Fruit fly (Drosophila melanogaster) whole organism, embryonic: ENCODE data around the gene CG33721.

Experiments used
- Abd-B ChIP-seq: fragments of 200-800 bp; sonication (Bioruptor generic); optimal IDR thresholded peaks from 2 replicates; lab custom pipeline; 2018; ENCODE audit warnings: missing biosample characterization, mild to moderate bottlenecking, missing genetic modification characterization, moderate library complexity
- Ada2b ChIP-seq: fragments of 200-800 bp; sonication (Bioruptor generic); IDR thresholded peaks from 2 replicates; pipeline ENCODE4 v1.3.6; 2022; ENCODE audit warnings: missing biosample characterization, missing genetic modification characterization
- BEAF-32 ChIP-seq: fragments of 200-800 bp; sonication (Bioruptor generic); optimal IDR thresholded peaks from 3 replicates; lab custom pipeline; 2017; ENCODE audit warnings: missing biosample characterization, missing genetic modification characterization, mild to moderate bottlenecking, moderate library complexity, missing genetic modification reagents
- C15 ChIP-seq: fragments of 200-800 bp; sonication (Bioruptor generic); IDR thresholded peaks from 3 replicates; pipeline ENCODE4 v1.3.6; 2022; ENCODE audit warnings: missing biosample characterization, missing genetic modification characterization
- CG10147 ChIP-seq: fragments of 200-800 bp; sonication (Bioruptor generic); optimal IDR thresholded peaks from 2 replicates; lab custom pipeline; 2019; ENCODE audit warnings: missing biosample characterization, mild to moderate bottlenecking, missing genetic modification characterization, moderate library complexity
- CG12104 ChIP-seq: fragments of 200-800 bp; sonication (Bioruptor generic); optimal IDR thresholded peaks from 3 replicates; lab custom pipeline; 2016; ENCODE audit warnings: missing biosample characterization, missing genetic modification characterization
- CG13424 ChIP-seq: fragments of 200-800 bp; sonication (Bioruptor generic); optimal IDR thresholded peaks from 2 replicates; lab custom pipeline; 2019; ENCODE audit warnings: missing biosample characterization, mild to moderate bottlenecking, missing genetic modification characterization, moderate library complexity
- CG14710 ChIP-seq: fragments of 200-800 bp; sonication (Bioruptor generic); optimal IDR thresholded peaks from 3 replicates; lab custom pipeline; 2019; ENCODE audit warnings: missing biosample characterization, mild to moderate bottlenecking, missing genetic modification characterization, moderate library complexity
- CG15269 ChIP-seq: fragments of 200-800 bp; sonication (Bioruptor generic); optimal IDR thresholded peaks from 2 replicates; lab custom pipeline; 2018; ENCODE audit warnings: missing biosample characterization, mild to moderate bottlenecking, missing genetic modification characterization, moderate library complexity
- CG1529 ChIP-seq: fragments of 200-800 bp; sonication (Bioruptor generic); optimal IDR thresholded peaks from 3 replicates; lab custom pipeline; 2018; ENCODE audit warnings: missing biosample characterization, missing genetic modification characterization
- CG17568 ChIP-seq: fragments of 200-800 bp; sonication (Bioruptor generic); optimal IDR thresholded peaks from 2 replicates; lab custom pipeline; 2018; ENCODE audit warnings: missing biosample characterization, mild to moderate bottlenecking, missing genetic modification characterization, moderate library complexity
- CG17829 ChIP-seq: fragments of 200-800 bp; optimal IDR thresholded peaks from 2 replicates; lab custom pipeline; 2019; ENCODE audit warnings: missing biosample characterization, mild to moderate bottlenecking, missing genetic modification characterization, moderate library complexity
- CG30403 ChIP-seq: fragments of 200-800 bp; sonication (Bioruptor generic); optimal IDR thresholded peaks from 3 replicates; lab custom pipeline; 2016; ENCODE audit warnings: missing biosample characterization, missing genetic modification characterization
- CG32767 ChIP-seq: fragments of 200-800 bp; sonication (Bioruptor generic); IDR thresholded peaks from 2 replicates; pipeline ENCODE4 v1.3.6; 2022; ENCODE audit warnings: missing biosample characterization, missing genetic modification characterization
- CG3838 ChIP-seq: fragments of 200-800 bp; sonication (Bioruptor generic); optimal IDR thresholded peaks from 3 replicates; lab custom pipeline; 2016; ENCODE audit warnings: missing biosample characterization, missing genetic modification characterization
- CG4820 ChIP-seq: fragments of 200-800 bp; sonication (Bioruptor generic); optimal IDR thresholded peaks from 3 replicates; lab custom pipeline; 2016; ENCODE audit warnings: missing biosample characterization, missing genetic modification characterization
- CG4854 ChIP-seq: fragments of 200-800 bp; sonication (Bioruptor generic); optimal IDR thresholded peaks from 2 replicates; lab custom pipeline; 2016; ENCODE audit warnings: missing biosample characterization, missing genetic modification characterization, inconsistent platforms
- CG5953 ChIP-seq: fragments of 200-800 bp; sonication (Bioruptor generic); IDR thresholded peaks from 2 replicates; pipeline ENCODE4 v1.3.6; 2022; ENCODE audit warnings: missing biosample characterization, missing genetic modification characterization
- CG7745 ChIP-seq: fragments of 200-800 bp; sonication (Bioruptor generic); optimal IDR thresholded peaks from 2 replicates; lab custom pipeline; 2018; ENCODE audit warnings: missing biosample characterization, mild to moderate bottlenecking, missing genetic modification characterization, moderate library complexity
- CoRest ChIP-seq: fragments of 200-800 bp; sonication (Bioruptor generic); optimal IDR thresholded peaks from 3 replicates; lab custom pipeline; 2018; ENCODE audit warnings: missing biosample characterization, mild to moderate bottlenecking, missing genetic modification characterization, moderate library complexity
- D19B ChIP-seq: fragments of 200-800 bp; sonication (Bioruptor generic); optimal IDR thresholded peaks from 2 replicates; lab custom pipeline; 2017; ENCODE audit warnings: missing biosample characterization, mild to moderate bottlenecking, missing genetic modification characterization
- ERR ChIP-seq: fragments of 200-800 bp; sonication (Bioruptor generic); optimal IDR thresholded peaks from 2 replicates; lab custom pipeline; 2016; ENCODE audit warnings: missing biosample characterization, missing genetic modification characterization
- MBD-R2 ChIP-seq: fragments of 200-800 bp; sonication (Bioruptor generic); IDR thresholded peaks from 2 replicates; pipeline ENCODE4 v1.3.6; 2022; ENCODE audit warnings: missing biosample characterization, missing genetic modification characterization
- MESR4 ChIP-seq: fragments of 200-800 bp; sonication (Bioruptor generic); optimal IDR thresholded peaks from 2 replicates; lab custom pipeline; 2018; ENCODE audit warnings: missing biosample characterization, mild to moderate bottlenecking, missing genetic modification characterization, moderate library complexity
- Oli ChIP-seq: fragments of 200-800 bp; sonication (Bioruptor generic); optimal IDR thresholded peaks from 2 replicates; lab custom pipeline; 2018; ENCODE audit warnings: missing biosample characterization, mild to moderate bottlenecking, missing genetic modification characterization, moderate library complexity
- PHDP ChIP-seq: fragments of 200-800 bp; sonication (Bioruptor generic); optimal IDR thresholded peaks from 3 replicates; lab custom pipeline; 2018; ENCODE audit warnings: missing biosample characterization, mild to moderate bottlenecking, missing genetic modification characterization, moderate library complexity
- Xrp1 ChIP-seq: fragments of 200-800 bp; sonication (Bioruptor generic); IDR thresholded peaks from 2 replicates; pipeline ENCODE4 v1.3.6; 2022; ENCODE audit warnings: missing biosample characterization, missing genetic modification characterization
- YL-1 ChIP-seq: fragments of 200-800 bp; sonication (Bioruptor generic); optimal IDR thresholded peaks from 3 replicates; lab custom pipeline; 2017; ENCODE audit warnings: missing biosample characterization, mild to moderate bottlenecking, missing genetic modification characterization
- cad ChIP-seq: fragments of >200 bp; optimal IDR thresholded peaks from 2 replicates; lab custom pipeline; 2017; ENCODE audit warnings: missing biosample characterization, missing genetic modification characterization
- chinmo ChIP-seq: fragments of 200-800 bp; sonication (Bioruptor generic); IDR thresholded peaks from 4 replicates; pipeline ENCODE4 v1.3.6; 2022; ENCODE audit warnings: missing biosample characterization, missing genetic modification characterization; ENCODE audit not compliant: partially characterized antibody
- chm ChIP-seq: fragments of 200-800 bp; sonication (Bioruptor generic); IDR thresholded peaks from 2 replicates; pipeline ENCODE4 v1.3.6; 2022; ENCODE audit warnings: missing biosample characterization, missing genetic modification characterization
- dati ChIP-seq: fragments of 200-800 bp; sonication (Bioruptor generic); IDR thresholded peaks from 2 replicates; pipeline ENCODE4 v1.3.6; 2022; ENCODE audit warnings: missing biosample characterization, missing genetic modification characterization
- dm ChIP-seq: fragments of 200-800 bp; sonication (Bioruptor generic); optimal IDR thresholded peaks from 3 replicates; lab custom pipeline; 2016; ENCODE audit warnings: missing biosample characterization, missing genetic modification characterization
- en ChIP-seq: fragments of 200-800 bp; sonication (Bioruptor generic); optimal IDR thresholded peaks from 2 replicates; lab custom pipeline; 2016; ENCODE audit warnings: missing biosample characterization, missing genetic modification characterization
- lab ChIP-seq: fragments of 200-800 bp; sonication (Bioruptor generic); optimal IDR thresholded peaks from 3 replicates; lab custom pipeline; 2017; ENCODE audit warnings: missing biosample characterization, missing genetic modification characterization, mild to moderate bottlenecking, moderate library complexity, missing genetic modification reagents
- lola ChIP-seq, 3 experiments: fragments of >200 bp in 2 of 3; fragments of 200-800 bp in 1 of 3; sonication (Bioruptor generic) in 1 of 3; optimal IDR thresholded peaks; 2 replicates each; lab custom pipeline; 2017 to 2019; ENCODE audit warnings: missing biosample characterization in 3 of 3, missing genetic modification characterization in 3 of 3, mild to moderate bottlenecking in 1 of 3, moderate library complexity in 1 of 3
- maf-S ChIP-seq: fragments of 200-800 bp; sonication (Bioruptor generic); optimal IDR thresholded peaks from 2 replicates; lab custom pipeline; 2016; ENCODE audit warnings: missing biosample characterization, missing genetic modification characterization
- phol ChIP-seq: fragments of 200-800 bp; sonication (Bioruptor generic); optimal IDR thresholded peaks from 3 replicates; lab custom pipeline; 2018; ENCODE audit warnings: missing biosample characterization, mild to moderate bottlenecking, missing genetic modification characterization, moderate library complexity
- schlank ChIP-seq: fragments of 200-800 bp; sonication (Bioruptor generic); optimal IDR thresholded peaks from 2 replicates; lab custom pipeline; 2018; ENCODE audit warnings: missing biosample characterization, mild to moderate bottlenecking, missing genetic modification characterization
- sens-2 ChIP-seq: fragments of 200-800 bp; sonication (Bioruptor generic); IDR thresholded peaks from 2 replicates; pipeline ENCODE4 v1.3.6; 2022; ENCODE audit warnings: missing biosample characterization, missing genetic modification characterization
- sim ChIP-seq: fragments of 200-800 bp; sonication (Bioruptor generic); IDR thresholded peaks from 2 replicates; pipeline ENCODE4 v1.3.6; 2022; ENCODE audit warnings: missing biosample characterization, missing genetic modification characterization
- so ChIP-seq: fragments of 200-800 bp; sonication (Bioruptor generic); IDR thresholded peaks from 3 replicates; pipeline ENCODE4 v1.3.6; 2022; ENCODE audit warnings: missing biosample characterization, missing genetic modification characterization
- tgo ChIP-seq: fragments of 200-800 bp; sonication (Bioruptor generic); IDR thresholded peaks from 3 replicates; pipeline ENCODE4 v1.3.6; 2022; ENCODE audit warnings: missing biosample characterization, missing genetic modification characterization
- tin ChIP-seq: fragments of 200-800 bp; sonication (Bioruptor generic); optimal IDR thresholded peaks from 3 replicates; lab custom pipeline; 2016; ENCODE audit warnings: missing biosample characterization, missing genetic modification characterization
- tna ChIP-seq: fragments of 200-800 bp; sonication (Bioruptor generic); IDR thresholded peaks from 2 replicates; pipeline ENCODE4 v1.3.6; 2022; ENCODE audit warnings: missing biosample characterization, missing genetic modification characterization; ENCODE audit not compliant: partially characterized antibody
- tx ChIP-seq: fragments of 200-800 bp; sonication (Bioruptor generic); optimal IDR thresholded peaks from 2 replicates; lab custom pipeline; 2016; ENCODE audit warnings: missing biosample characterization, missing genetic modification characterization
- unc-4 ChIP-seq: fragments of 200-800 bp; sonication (Bioruptor generic); IDR thresholded peaks from 2 replicates; pipeline ENCODE4 v1.3.6; 2022; ENCODE audit warnings: missing biosample characterization, missing genetic modification characterization; ENCODE audit not compliant: partially characterized antibody
- unpg ChIP-seq: fragments of 200-800 bp; sonication (Bioruptor generic); optimal IDR thresholded peaks from 3 replicates; lab custom pipeline; 2018; ENCODE audit warnings: missing biosample characterization, mild to moderate bottlenecking, missing genetic modification characterization, moderate library complexity

Gene CG33721

dm6 chr3R:22367126-22368076, 36.5 kb downstream of the CG33721 start, which contains the start of the genes Polr3F and PyK (continued):
- TF ChIP-seq tna (GFP tag; lab: Robert Waterston, UW) = no peak
- TF ChIP-seq unc-4 (GFP tag; lab: Robert Waterston, UW) = 0 out of 2 replicates have a peak, but pooled peaks have one; percentile 15
- no peak; the same call in 1 of the 2 replicates for TF ChIP-seq Ada2b (GFP tag; lab: Robert Waterston, UW)
- peak; percentile 53 for TF ChIP-seq unpg (GFP tag; lab: Kevin White, UChicago)
- TF ChIP-seq chm = no peak
- no peak for TF ChIP-seq cad (GFP tag; lab: Kevin White, UChicago)
- TF ChIP-seq Abd-B = no peak
- TF ChIP-seq phol = peak; percentile 47
- no peak for TF ChIP-seq lola (GFP tag; optimal IDR thresholded peaks at IDR 0.05; lab: Kevin White, UChicago)
- TF ChIP-seq CG15269 (tag; lab: Kevin White, UChicago) = peak; percentile 52
- no peak for TF ChIP-seq sim (GFP tag; lab: Robert Waterston, UW)
- no peak for TF ChIP-seq CG1529 (GFP tag; lab: Kevin White, UChicago)
- peak; percentile 1 for TF ChIP-seq CG17568 (GFP tag; lab: Kevin White, UChicago)
- TF ChIP-seq tin = peak; percentile 24
- TF ChIP-seq en (GFP tag; lab: Kevin White, UChicago) = no peak
- TF ChIP-seq maf-S (GFP tag; lab: Kevin White, UChicago) = no peak
- TF ChIP-seq CG30403 (GFP tag; lab: Kevin White, UChicago) = peak; percentile 29
- TF ChIP-seq D19B (GFP tag; lab: Kevin White, UChicago) = peak; percentile 6
- TF ChIP-seq MESR4 (GFP tag; lab: Kevin White, UChicago) = peak; percentile 27
- no peak for TF ChIP-seq CG7745 (tag; lab: Kevin White, UChicago)
- TF ChIP-seq tgo (GFP tag; lab: Robert Waterston, UW) = no peak
- no peak for TF ChIP-seq sens-2
- TF ChIP-seq CG4820 = no peak
- TF ChIP-seq CG17829 (tag; lab: Kevin White, UChicago) = peak; percentile 26
- peak; percentile 51 for TF ChIP-seq YL-1
- TF ChIP-seq CG12104 = peak; percentile 29
- no peak for TF ChIP-seq Oli
- TF ChIP-seq PHDP (tag; lab: Kevin White, UChicago) = peak; percentile 56
- TF ChIP-seq CG13424 (tag; lab: Kevin White, UChicago) = peak; percentile 46
- no peak for TF ChIP-seq CG5953 (GFP tag; lab: Robert Waterston, UW)
- TF ChIP-seq schlank = no peak
- peak; percentile 25 for TF ChIP-seq dm (GFP tag; lab: Kevin White, UChicago)
- TF ChIP-seq C15 (GFP tag; lab: Robert Waterston, UW) = no peak
- TF ChIP-seq Xrp1 (GFP tag; lab: Robert Waterston, UW) = peak; percentile 20; the same call in 1 of the 2 replicates
- no peak for TF ChIP-seq CG32767 (GFP tag; lab: Robert Waterston, UW)
- peak; percentile 52 for TF ChIP-seq CoRest
- peak; percentile 43 for TF ChIP-seq lab (GFP tag; lab: Kevin White, UChicago)
- TF ChIP-seq CG14710 = peak; percentile 93
- no peak for TF ChIP-seq chinmo
- TF ChIP-seq CG4854 (GFP tag; lab: Kevin White, UChicago) = peak; percentile 27
- peak; percentile 93 for TF ChIP-seq ERR (GFP tag; lab: Kevin White, UChicago)
- TF ChIP-seq MBD-R2 (GFP tag; lab: Robert Waterston, UW) = peak; percentile 71; the same call in 1 of the 2 replicates
- TF ChIP-seq CG3838 (GFP tag; lab: Kevin White, UChicago) = peak; percentile 26
- TF ChIP-seq so (GFP tag; lab: Robert Waterston, UW) = no peak
- peak; percentile 50 for TF ChIP-seq BEAF-32 (GFP tag; lab: Kevin White, UChicago)
- no peak for TF ChIP-seq tx (GFP tag; lab: Kevin White, UChicago)
- peak; percentile 14 for TF ChIP-seq CG10147 (GFP tag; lab: Kevin White, UChicago)
- TF ChIP-seq dati (GFP tag; lab: Robert Waterston, UW) = no peak
